Fruit fly (Drosophila melanogaster): Measurements from ENCODE around the gene CG31789.

CG31789 gene

DNA sequence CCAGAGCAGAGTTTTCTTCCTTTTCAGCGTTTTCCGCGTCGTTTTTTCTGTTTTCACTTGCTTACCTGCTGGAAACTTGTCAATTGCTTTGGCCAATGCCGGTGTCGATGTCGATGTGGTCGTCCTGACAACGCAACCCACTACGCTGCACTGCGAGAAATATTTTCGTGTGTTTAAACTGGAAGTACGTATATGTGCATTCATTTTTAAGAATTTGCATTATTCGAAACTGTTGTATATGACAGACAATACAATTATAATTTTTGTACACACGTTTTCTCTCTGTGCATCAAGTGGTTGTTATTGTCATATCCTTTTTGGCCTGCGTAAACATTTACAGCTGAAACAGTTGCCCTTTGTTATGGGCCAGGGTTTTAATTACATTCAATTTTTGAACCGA is 10.3 kb downstream of the CG31789 start, which contains the start of gene IFT46 (continued):
- no peak for TF ChIP-seq CG32772 (GFP tag; IDR thresholded peaks at IDR 0.05)
- TF ChIP-seq CG4854 (GFP tag; optimal IDR thresholded peaks at IDR 0.05) = no peak
- TF ChIP-seq CG17328 (GFP tag; IDR thresholded peaks at IDR 0.05) = peak; percentile 62
- TF ChIP-seq CG10431 (GFP tag; optimal IDR thresholded peaks at IDR 0.05) = no peak
- TF ChIP-seq otp (GFP tag; IDR thresholded peaks at IDR 0.05) = no peak
- TF ChIP-seq Drgx (GFP tag; IDR thresholded peaks at IDR 0.05) = no peak
- TF ChIP-seq CG7987 (GFP tag; optimal IDR thresholded peaks at IDR 0.05) = no peak
- TF ChIP-seq CG16815 (GFP tag; optimal IDR thresholded peaks at IDR 0.05) = no peak
- TF ChIP-seq CG7357 (GFP tag; IDR thresholded peaks at IDR 0.05) = no peak
- TF ChIP-seq dati (GFP tag; IDR thresholded peaks at IDR 0.05) = no peak
- TF ChIP-seq Bdp1 (GFP tag; optimal IDR thresholded peaks at IDR 0.05) = no peak
- TF ChIP-seq dmrt99B (tag; optimal IDR thresholded peaks at IDR 0.05) = no peak
- TF ChIP-seq CG8924 (tag; optimal IDR thresholded peaks at IDR 0.05) = peak; percentile 24
- TF ChIP-seq tx (GFP tag; optimal IDR thresholded peaks at IDR 0.05) = no peak
- no peak for TF ChIP-seq Trl (optimal IDR thresholded peaks at IDR 0.05)
- TF ChIP-seq Trl (GFP tag; optimal IDR thresholded peaks at IDR 0.05) = no peak
- TF ChIP-seq CG1792 (GFP tag; optimal IDR thresholded peaks at IDR 0.05) = no peak
- TF ChIP-seq sens-2 (GFP tag; IDR thresholded peaks at IDR 0.05) = no peak
- TF ChIP-seq kni (GFP tag; optimal IDR thresholded peaks at IDR 0.05) = no peak
- TF ChIP-seq row (GFP tag; IDR thresholded peaks at IDR 0.05) = peak; percentile 56; the same call in 1 of the 3 replicates
- no peak for TF ChIP-seq sd (tag; optimal IDR thresholded peaks at IDR 0.05)
- TF ChIP-seq klu (GFP tag; IDR thresholded peaks at IDR 0.05) = no peak
- TF ChIP-seq CG3163 (GFP tag; optimal IDR thresholded peaks at IDR 0.05) = no peak
- no peak for TF ChIP-seq CG1832 (GFP tag; optimal IDR thresholded peaks at IDR 0.05)
- TF ChIP-seq stwl (tag; optimal IDR thresholded peaks at IDR 0.05) = no peak
- TF ChIP-seq gce (GFP tag; IDR thresholded peaks at IDR 0.05) = no peak
- no peak for TF ChIP-seq pita (GFP tag; optimal IDR thresholded peaks at IDR 0.05)
- no peak for TF ChIP-seq CG18599 (GFP tag; optimal IDR thresholded peaks at IDR 0.05)
- no peak for TF ChIP-seq Six4 (GFP tag; optimal IDR thresholded peaks at IDR 0.05)
- TF ChIP-seq psq (GFP tag; optimal IDR thresholded peaks at IDR 0.05) = no peak
- TF ChIP-seq ssp (GFP tag; IDR thresholded peaks at IDR 0.05) = no peak
- TF ChIP-seq Gsc (GFP tag; IDR thresholded peaks at IDR 0.05) = no peak
- no peak for TF ChIP-seq E2f1 (GFP tag; IDR thresholded peaks at IDR 0.05)
- no peak for TF ChIP-seq PHDP (tag; optimal IDR thresholded peaks at IDR 0.05)
- TF ChIP-seq mld (GFP tag; IDR thresholded peaks at IDR 0.05; ENCODE audit: partially characterized antibody) = no peak
- TF ChIP-seq nerfin-1 (tag; optimal IDR thresholded peaks at IDR 0.05) = no peak
- TF ChIP-seq Atf6 (GFP tag; IDR thresholded peaks at IDR 0.05) = no peak
- no peak for TF ChIP-seq Aef1 (GFP tag; IDR thresholded peaks at IDR 0.05)
- TF ChIP-seq CG10565 (GFP tag; optimal IDR thresholded peaks at IDR 0.05) = no peak
- TF ChIP-seq vfl (GFP tag; optimal IDR thresholded peaks at IDR 0.05) = no peak
- peak; percentile 25 for TF ChIP-seq bab2 (GFP tag; optimal IDR thresholded peaks at IDR 0.05)
- no peak for TF ChIP-seq btn (GFP tag; optimal IDR thresholded peaks at IDR 0.05)
- no peak for TF ChIP-seq dm (GFP tag; optimal IDR thresholded peaks at IDR 0.05)
- peak; percentile 61 for TF ChIP-seq Xrp1 (GFP tag; IDR thresholded peaks at IDR 0.05)
- TF ChIP-seq CG18764 (GFP tag; optimal IDR thresholded peaks at IDR 0.05) = no peak
- no peak for TF ChIP-seq CG7786 (GFP tag; optimal IDR thresholded peaks at IDR 0.05)
- no peak for TF ChIP-seq dan (GFP tag; IDR thresholded peaks at IDR 0.05)
- TF ChIP-seq CG15269 (tag; optimal IDR thresholded peaks at IDR 0.05) = no peak
- no peak for TF ChIP-seq Eip74EF (GFP tag; optimal IDR thresholded peaks at IDR 0.05)
- peak in 1 of 2 experiments; percentile 43 for TF ChIP-seq chif (GFP tag; optimal IDR thresholded peaks at IDR 0.05)
- no peak for TF ChIP-seq odd (GFP tag; optimal IDR thresholded peaks at IDR 0.05)
- TF ChIP-seq CG4360 (GFP tag; IDR thresholded peaks at IDR 0.05) = no peak
- TF ChIP-seq CG16779 (GFP tag; IDR thresholded peaks at IDR 0.05) = no peak
